Worm (Caenorhabditis elegans): ENCODE measurements around the gene W06G6.11.
"Not testable (repeated sequence)": the region's sequence is repeated elsewhere in the genome, so short reads cannot be mapped to it uniquely, and the experiment has no call there.

The W06G6.11 gene

ce11 chrV:16679981-16680380 lies 30.9 kb upstream of the W06G6.11 start, which contains the start of gene srw-44:
TSS of gene srw-44 (plus strand) at chrV:16680281.
- TF ChIP-seq flt-1 (GFP tag; IDR thresholded peaks at IDR 0.05) (no peak), ztf-29 (GFP tag; IDR thresholded peaks at IDR 0.05) (no peak), T22C8.4 (GFP tag; IDR thresholded peaks at IDR 0.05) (no peak), ref-1 (GFP tag; conservative IDR thresholded peaks at IDR 0.05) (no peak), tab-1 (GFP tag; IDR thresholded peaks at IDR 0.05) (no peak), ztf-23 (GFP tag; IDR thresholded peaks at IDR 0.05) (no peak), klf-2 (GFP tag; conservative IDR thresholded peaks at IDR 0.05) (no peak), med-1 (GFP tag; optimal IDR thresholded peaks at IDR 0.05; ENCODE audit: insufficient read depth) (no peak), cog-1 (tag; optimal IDR thresholded peaks at IDR 0.05) (no peak)

ce11 chrV:16679237-16679636 lies 30.1 kb upstream of the W06G6.11 start, which contains the start of gene srz-103:
TSS of gene srz-103 (minus strand) at chrV:16679337.
- TF ChIP-seq flt-1 (GFP tag; IDR thresholded peaks at IDR 0.05) (no peak), ztf-23 (GFP tag; IDR thresholded peaks at IDR 0.05) (no peak), med-1 (GFP tag; optimal IDR thresholded peaks at IDR 0.05; ENCODE audit: insufficient read depth) (no peak)

ce11 chrV:16675553-16675952 lies 26.5 kb upstream of the W06G6.11 start, which contains the start of gene srz-1:
TSS of gene srz-1 (plus strand) at chrV:16675853.
- no peak for TF ChIP-seq flt-1 (GFP tag; IDR thresholded peaks at IDR 0.05)
- no peak for TF ChIP-seq ztf-29 (GFP tag; IDR thresholded peaks at IDR 0.05)
- TF ChIP-seq med-1 (GFP tag; optimal IDR thresholded peaks at IDR 0.05; ENCODE audit: insufficient read depth) = no peak
- no peak for TF ChIP-seq ref-1 (GFP tag; conservative IDR thresholded peaks at IDR 0.05)
- no peak for TF ChIP-seq ztf-23 (GFP tag; IDR thresholded peaks at IDR 0.05)
- no peak for TF ChIP-seq cog-1 (tag; optimal IDR thresholded peaks at IDR 0.05)
- no peak for TF ChIP-seq tab-1 (GFP tag; IDR thresholded peaks at IDR 0.05)
- no peak for TF ChIP-seq T22C8.4 (GFP tag; IDR thresholded peaks at IDR 0.05)
- TF ChIP-seq klf-2 (GFP tag; conservative IDR thresholded peaks at IDR 0.05) = no peak

ce11 chrV:16674399-16674798 lies 25.3 kb upstream of the W06G6.11 start:
- TF ChIP-seq ref-1 (GFP tag; conservative IDR thresholded peaks at IDR 0.05) = no peak
- no peak for TF ChIP-seq T22C8.4 (GFP tag; IDR thresholded peaks at IDR 0.05)
- no peak for TF ChIP-seq klf-2 (GFP tag; conservative IDR thresholded peaks at IDR 0.05)
- TF ChIP-seq cog-1 (tag; optimal IDR thresholded peaks at IDR 0.05) = no peak
- TF ChIP-seq ztf-29 (GFP tag; IDR thresholded peaks at IDR 0.05) = no peak
- no peak for TF ChIP-seq flt-1 (GFP tag; IDR thresholded peaks at IDR 0.05)
- no peak for TF ChIP-seq ztf-23 (GFP tag; IDR thresholded peaks at IDR 0.05)
- no peak for TF ChIP-seq tab-1 (GFP tag; IDR thresholded peaks at IDR 0.05)
- no peak for TF ChIP-seq med-1 (GFP tag; optimal IDR thresholded peaks at IDR 0.05; ENCODE audit: insufficient read depth)

- TF ChIP-seq tab-1 (GFP tag; IDR thresholded peaks at IDR 0.05) = no peak
- TF ChIP-seq ztf-29 (GFP tag; IDR thresholded peaks at IDR 0.05) = no peak
- TF ChIP-seq T22C8.4 (GFP tag; IDR thresholded peaks at IDR 0.05) = no peak
- TF ChIP-seq ztf-23 (GFP tag; IDR thresholded peaks at IDR 0.05) = no peak
- TF ChIP-seq cog-1 (tag; optimal IDR thresholded peaks at IDR 0.05) = no peak
- no peak for TF ChIP-seq klf-2 (GFP tag; conservative IDR thresholded peaks at IDR 0.05)
- no peak for TF ChIP-seq med-1 (GFP tag; optimal IDR thresholded peaks at IDR 0.05; ENCODE audit: insufficient read depth)
- TF ChIP-seq ref-1 (GFP tag; conservative IDR thresholded peaks at IDR 0.05) = no peak
- no peak for TF ChIP-seq flt-1 (GFP tag; IDR thresholded peaks at IDR 0.05)
Measured at ce11 chrV:16672198-16672597, 23.1 kb upstream of the W06G6.11 start, which contains the start of gene F14F8.8. TSS of gene F14F8.8 (minus strand) at chrV:16672298.

- TF ChIP-seq tab-1 (GFP tag; IDR thresholded peaks at IDR 0.05) = no peak
- no peak for TF ChIP-seq ztf-29 (GFP tag; IDR thresholded peaks at IDR 0.05)
- TF ChIP-seq ztf-23 (GFP tag; IDR thresholded peaks at IDR 0.05) = no peak
- TF ChIP-seq klf-2 (GFP tag; conservative IDR thresholded peaks at IDR 0.05) = no peak
- TF ChIP-seq flt-1 (GFP tag; IDR thresholded peaks at IDR 0.05) = no peak
- TF ChIP-seq cog-1 (tag; optimal IDR thresholded peaks at IDR 0.05) = no peak
Measured at ce11 chrV:16671190-16671589, 22.1 kb upstream of the W06G6.11 start, which contains the start of gene str-61. TSS of gene str-61 (minus strand) at chrV:16671290.

- no peak for TF ChIP-seq ref-1 (GFP tag; conservative IDR thresholded peaks at IDR 0.05)
- TF ChIP-seq flt-1 (GFP tag; IDR thresholded peaks at IDR 0.05) = no peak
- TF ChIP-seq ztf-29 (GFP tag; IDR thresholded peaks at IDR 0.05) = no peak
- no peak for TF ChIP-seq ztf-23 (GFP tag; IDR thresholded peaks at IDR 0.05)
- no peak for TF ChIP-seq tab-1 (GFP tag; IDR thresholded peaks at IDR 0.05)
- no peak for TF ChIP-seq cog-1 (tag; optimal IDR thresholded peaks at IDR 0.05)
- no peak for TF ChIP-seq klf-2 (GFP tag; conservative IDR thresholded peaks at IDR 0.05)
- no peak for TF ChIP-seq med-1 (GFP tag; optimal IDR thresholded peaks at IDR 0.05; ENCODE audit: insufficient read depth)
Measured at ce11 chrV:16668473-16668872, 19.4 kb upstream of the W06G6.11 start, which contains the start of gene F14F8.9. TSS of gene F14F8.9 (minus strand) at chrV:16668573.

- TF ChIP-seq T22C8.4 (GFP tag; IDR thresholded peaks at IDR 0.05) (no peak), ztf-23 (GFP tag; IDR thresholded peaks at IDR 0.05) (no peak), ztf-29 (GFP tag; IDR thresholded peaks at IDR 0.05) (no peak), med-1 (GFP tag; optimal IDR thresholded peaks at IDR 0.05; ENCODE audit: insufficient read depth) (no peak), tab-1 (GFP tag; IDR thresholded peaks at IDR 0.05) (no peak), klf-2 (GFP tag; conservative IDR thresholded peaks at IDR 0.05) (no peak), cog-1 (tag; optimal IDR thresholded peaks at IDR 0.05) (no peak), ref-1 (GFP tag; conservative IDR thresholded peaks at IDR 0.05) (no peak), flt-1 (GFP tag; IDR thresholded peaks at IDR 0.05) (no peak)
Measured at ce11 chrV:16666647-16667046, 17.5 kb upstream of the W06G6.11 start, which contains the start of gene F14F8.14. TSS of gene F14F8.14 (minus strand) at chrV:16666747.

- not testable (repeated sequence) for TF ChIP-seq T22C8.4 (GFP tag; IDR thresholded peaks at IDR 0.05); cog-1 (tag; optimal IDR thresholded peaks at IDR 0.05); med-1 (GFP tag; optimal IDR thresholded peaks at IDR 0.05; ENCODE audit: insufficient read depth)
Measured at ce11 chrV:16660816-16661215, 11.7 kb upstream of the W06G6.11 start, which contains the start of gene Y70C5B.2. TSS of gene Y70C5B.2 (minus strand) at chrV:16660916.

- TF ChIP-seq ztf-29 (GFP tag; IDR thresholded peaks at IDR 0.05); flt-1 (GFP tag; IDR thresholded peaks at IDR 0.05); klf-2 (GFP tag; conservative IDR thresholded peaks at IDR 0.05): not testable (repeated sequence)
Measured at ce11 chrV:16654242-16654641, 5.1 kb upstream of the W06G6.11 start, which contains the start of gene W06G6.15. TSS of gene W06G6.15 (plus strand) at chrV:16654542.

Data from whole organism, midembryonic.